Fruit fly (Drosophila melanogaster): Measurements from ENCODE around the gene CG46508.
"Not testable (repeated sequence)": the region's sequence is repeated elsewhere in the genome, so short reads cannot be mapped to it uniquely, and the experiment has no call there.

DNA sequence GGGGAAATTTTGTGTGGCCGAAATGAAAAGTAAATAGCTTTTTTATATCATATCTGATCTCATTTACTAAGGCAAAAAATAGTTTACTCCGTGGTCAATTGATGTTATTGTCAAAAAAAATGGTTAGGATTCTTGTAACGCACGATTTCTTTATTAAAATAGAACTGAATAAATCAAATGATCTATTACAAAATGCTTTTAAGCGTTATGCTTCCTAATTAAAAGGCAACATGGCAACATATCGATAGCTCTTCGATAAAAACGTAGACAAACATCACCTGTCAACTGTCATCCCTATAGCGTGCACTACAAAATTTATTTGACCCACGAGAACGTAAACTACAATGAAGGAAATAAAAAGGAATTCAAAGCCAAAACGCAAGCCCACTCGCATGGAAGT lies 9.8 kb downstream of the CG46508 start, which contains the start of gene CG46510:
- TF ChIP-seq ap (GFP tag; IDR thresholded peaks at IDR 0.05); Gsc (GFP tag; IDR thresholded peaks at IDR 0.05); dimm (GFP tag; IDR thresholded peaks at IDR 0.05); CG13424 (tag; optimal IDR thresholded peaks at IDR 0.05); org-1 (GFP tag; optimal IDR thresholded peaks at IDR 0.05); slou (GFP tag; optimal IDR thresholded peaks at IDR 0.05); Hmx (GFP tag; optimal IDR thresholded peaks at IDR 0.05); CG14441 (GFP tag; IDR thresholded peaks at IDR 0.05): not testable (repeated sequence)

All from whole organism, embryonic.